Fruit fly (Drosophila melanogaster) whole organism, embryonic: ENCODE data around the gene bmm.

ENCODE experiments used
- Asciz ChIP-seq: fragments of 200-800 bp; sonication (Bioruptor generic); optimal IDR thresholded peaks from 2 replicates; lab custom pipeline; 2017; ENCODE audit warnings: missing biosample characterization, mild to moderate bottlenecking, missing genetic modification characterization, missing genetic modification reagents
- BtbVII ChIP-seq: fragments of 200-800 bp; sonication (Bioruptor generic); optimal IDR thresholded peaks from 3 replicates; lab custom pipeline; 2017; ENCODE audit warnings: missing biosample characterization, mild to moderate bottlenecking, missing genetic modification characterization
- CG10431 ChIP-seq: fragments of 200-800 bp; sonication (Bioruptor generic); optimal IDR thresholded peaks from 3 replicates; lab custom pipeline; 2018; ENCODE audit warnings: missing biosample characterization, mild to moderate bottlenecking, missing genetic modification characterization
- CG10462 ChIP-seq: fragments of 200-800 bp; sonication (Bioruptor generic); optimal IDR thresholded peaks from 2 replicates; lab custom pipeline; 2016; ENCODE audit warnings: missing biosample characterization, missing genetic modification characterization
- CG10543 ChIP-seq: fragments of 200-800 bp; sonication (Bioruptor generic); optimal IDR thresholded peaks from 3 replicates; lab custom pipeline; 2017; ENCODE audit warnings: missing biosample characterization, mild to moderate bottlenecking, missing genetic modification characterization, moderate library complexity
- CG10979 ChIP-seq: fragments of 200-800 bp; sonication (Bioruptor generic); optimal IDR thresholded peaks from 2 replicates; lab custom pipeline; 2018; ENCODE audit warnings: missing biosample characterization, mild to moderate bottlenecking, missing genetic modification characterization, moderate library complexity
- CG1233 ChIP-seq: fragments of 200-800 bp; sonication (Bioruptor generic); optimal IDR thresholded peaks from 4 replicates; lab custom pipeline; 2018; ENCODE audit warnings: missing biosample characterization, mild to moderate bottlenecking, missing genetic modification characterization
- CG12744 ChIP-seq: fragments of 200-800 bp; sonication (Bioruptor generic); optimal IDR thresholded peaks from 2 replicates; lab custom pipeline; 2016; ENCODE audit warnings: missing biosample characterization, missing genetic modification characterization
- CG13123 ChIP-seq: fragments of 200-800 bp; sonication (Bioruptor generic); optimal IDR thresholded peaks from 2 replicates; lab custom pipeline; 2016; ENCODE audit warnings: missing biosample characterization, missing genetic modification characterization
- CG14014 ChIP-seq: fragments of 200-800 bp; sonication (Bioruptor generic); IDR thresholded peaks from 2 replicates; pipeline ENCODE4 v1.3.6; 2022; ENCODE audit warnings: missing biosample characterization, missing genetic modification characterization
- CG1602 ChIP-seq: fragments of 200-800 bp; sonication (Bioruptor generic); optimal IDR thresholded peaks from 3 replicates; lab custom pipeline; 2016; ENCODE audit warnings: missing biosample characterization, missing genetic modification characterization
- CG17361 ChIP-seq: fragments of 200-800 bp; sonication (Bioruptor generic); IDR thresholded peaks from 3 replicates; pipeline ENCODE4 v1.3.6; 2022; ENCODE audit warnings: missing biosample characterization, missing genetic modification characterization
- CG17612 ChIP-seq: fragments of 200-800 bp; sonication (Bioruptor generic); IDR thresholded peaks from 2 replicates; pipeline ENCODE4 v1.3.6; 2022; ENCODE audit warnings: missing biosample characterization, missing genetic modification characterization
- CG17829 ChIP-seq: fragments of 200-800 bp; optimal IDR thresholded peaks from 2 replicates; lab custom pipeline; 2019; ENCODE audit warnings: missing biosample characterization, mild to moderate bottlenecking, missing genetic modification characterization, moderate library complexity
- CG1792 ChIP-seq: fragments of 200-800 bp; sonication (Bioruptor generic); optimal IDR thresholded peaks from 2 replicates; lab custom pipeline; 2016; ENCODE audit warnings: missing biosample characterization, missing genetic modification characterization
- CG30020 ChIP-seq: fragments of 200-800 bp; optimal IDR thresholded peaks from 2 replicates; lab custom pipeline; 2019; ENCODE audit warnings: missing biosample characterization, mild to moderate bottlenecking, missing genetic modification characterization, moderate library complexity
- CG8359 ChIP-seq: fragments of 200-800 bp; sonication (Bioruptor generic); optimal IDR thresholded peaks from 2 replicates; lab custom pipeline; 2017; ENCODE audit warnings: missing biosample characterization, mild to moderate bottlenecking, missing genetic modification characterization, borderline replicate concordance
- CG9609 ChIP-seq: fragments of 200-800 bp; sonication (Bioruptor generic); optimal IDR thresholded peaks from 3 replicates; lab custom pipeline; 2016; ENCODE audit warnings: missing biosample characterization, missing genetic modification characterization
- D19A ChIP-seq: fragments of 200-800 bp; optimal IDR thresholded peaks from 3 replicates; lab custom pipeline; 2019; ENCODE audit warnings: missing biosample characterization, mild to moderate bottlenecking, missing genetic modification characterization, moderate library complexity
- HHEX ChIP-seq: fragments of 200-800 bp; sonication (Bioruptor generic); optimal IDR thresholded peaks from 3 replicates; lab custom pipeline; 2017; ENCODE audit warnings: missing biosample characterization, mild to moderate bottlenecking, missing genetic modification characterization, missing genetic modification reagents
- HLH4C ChIP-seq: fragments of 200-800 bp; sonication (Bioruptor generic); IDR thresholded peaks from 3 replicates; pipeline ENCODE4 v1.3.6; 2022; ENCODE audit warnings: missing biosample characterization, missing genetic modification characterization; ENCODE audit not compliant: partially characterized antibody
- Lpt ChIP-seq: fragments of >200 bp; optimal IDR thresholded peaks from 2 replicates; lab custom pipeline; 2018; ENCODE audit warnings: missing biosample characterization, missing genetic modification characterization
- NC2α ChIP-seq: fragments of 200-800 bp; sonication (Bioruptor generic); optimal IDR thresholded peaks from 2 replicates; lab custom pipeline; 2016; ENCODE audit warnings: missing biosample characterization, missing genetic modification characterization
- Neu2 ChIP-seq: fragments of 200-800 bp; sonication (Bioruptor generic); optimal IDR thresholded peaks from 3 replicates; lab custom pipeline; 2016; ENCODE audit warnings: missing biosample characterization, missing genetic modification characterization, borderline replicate concordance
- Rx ChIP-seq: fragments of 200-800 bp; sonication (Bioruptor generic); IDR thresholded peaks from 2 replicates; pipeline ENCODE4 v1.3.6; 2022; ENCODE audit warnings: missing biosample characterization, missing genetic modification characterization
- Scr ChIP-seq: fragments of 200-800 bp; sonication (Bioruptor generic); IDR thresholded peaks from 2 replicates; pipeline ENCODE4 v1.3.6; 2022; ENCODE audit warnings: missing biosample characterization, missing genetic modification characterization; ENCODE audit not compliant: partially characterized antibody
- TFAM ChIP-seq: fragments of 200-800 bp; sonication (Bioruptor generic); optimal IDR thresholded peaks from 2 replicates; lab custom pipeline; 2017; ENCODE audit warnings: missing biosample characterization, missing genetic modification characterization, inconsistent platforms
- Taf1 ChIP-seq: fragments of 200-800 bp; sonication (Bioruptor generic); IDR thresholded peaks from 2 replicates; pipeline ENCODE4 v1.3.6; 2022; ENCODE audit warnings: missing biosample characterization, missing genetic modification characterization
- Tbp ChIP-seq: fragments of >200 bp; optimal IDR thresholded peaks from 2 replicates; lab custom pipeline; 2018; ENCODE audit warnings: missing biosample characterization, missing genetic modification characterization
- al ChIP-seq: fragments of 200-800 bp; sonication (Bioruptor generic); IDR thresholded peaks from 2 replicates; pipeline ENCODE4 v1.3.6; 2022; ENCODE audit warnings: missing biosample characterization, missing genetic modification characterization
- ap ChIP-seq: fragments of 200-800 bp; sonication (Bioruptor generic); IDR thresholded peaks from 2 replicates; pipeline ENCODE4 v1.3.6; 2022; ENCODE audit warnings: missing biosample characterization, missing genetic modification characterization
- ase ChIP-seq: fragments of 200-800 bp; sonication (Bioruptor generic); IDR thresholded peaks from 3 replicates; pipeline ENCODE4 v1.3.6; 2022; ENCODE audit warnings: missing biosample characterization, missing genetic modification characterization
- bigmax ChIP-seq: fragments of 200-800 bp; sonication (Bioruptor generic); optimal IDR thresholded peaks from 2 replicates; lab custom pipeline; 2018; ENCODE audit warnings: missing biosample characterization, mild to moderate bottlenecking, missing genetic modification characterization
- cad ChIP-seq: fragments of >200 bp; optimal IDR thresholded peaks from 2 replicates; lab custom pipeline; 2017; ENCODE audit warnings: missing biosample characterization, missing genetic modification characterization
- cas ChIP-seq: fragments of 200-800 bp; sonication (Bioruptor generic); IDR thresholded peaks from 2 replicates; pipeline ENCODE4 v1.3.6; 2022; ENCODE audit warnings: missing biosample characterization, missing genetic modification characterization
- chn ChIP-seq: fragments of 200-800 bp; sonication (Bioruptor generic); optimal IDR thresholded peaks from 2 replicates; lab custom pipeline; 2016; ENCODE audit warnings: missing biosample characterization, missing genetic modification characterization
- crol ChIP-seq: fragments of 200-800 bp; sonication (Bioruptor generic); IDR thresholded peaks from 2 replicates; pipeline ENCODE4 v1.3.6; 2022; ENCODE audit warnings: missing biosample characterization, missing genetic modification characterization
- dan ChIP-seq: fragments of 200-800 bp; sonication (Bioruptor generic); IDR thresholded peaks from 2 replicates; pipeline ENCODE4 v1.3.6; 2022; ENCODE audit warnings: missing biosample characterization, missing genetic modification characterization
- exex ChIP-seq: fragments of 200-800 bp; sonication (Bioruptor generic); optimal IDR thresholded peaks from 4 replicates; lab custom pipeline; 2018; ENCODE audit warnings: missing biosample characterization, mild to moderate bottlenecking, missing genetic modification characterization, moderate library complexity
- gem ChIP-seq: fragments of 200-800 bp; sonication (Bioruptor generic); optimal IDR thresholded peaks from 2 replicates; lab custom pipeline; 2019; ENCODE audit warnings: missing biosample characterization, mild to moderate bottlenecking, missing genetic modification characterization, moderate library complexity
- hbn ChIP-seq: fragments of 200-800 bp; sonication (Bioruptor generic); IDR thresholded peaks from 2 replicates; pipeline ENCODE4 v1.3.6; 2022; ENCODE audit warnings: missing biosample characterization, missing genetic modification characterization; ENCODE audit not compliant: partially characterized antibody
- pita ChIP-seq: fragments of 200-800 bp; sonication (Bioruptor generic); optimal IDR thresholded peaks from 2 replicates; lab custom pipeline; 2017; ENCODE audit warnings: missing biosample characterization, mild to moderate bottlenecking, missing genetic modification characterization
- prd ChIP-seq, 3 experiments: fragments of >200 bp in 2 of 3; fragments of 200-800 bp in 1 of 3; sonication (Bioruptor generic) in 1 of 3; optimal IDR thresholded peaks in 2 of 3; IDR thresholded peaks in 1 of 3; 2 replicates in 2 of 3; 3 replicates in 1 of 3; pipeline versions ENCODE4 v1.3.6 to Lab custom; 2017 to 2022; ENCODE audit warnings: missing biosample characterization in 1 of 3, missing genetic modification characterization in 1 of 3
- pum ChIP-seq: fragments of 200-800 bp; sonication (Bioruptor generic); optimal IDR thresholded peaks from 2 replicates; lab custom pipeline; 2016; ENCODE audit warnings: missing biosample characterization, missing genetic modification characterization
- row ChIP-seq: fragments of 200-800 bp; sonication (Bioruptor generic); IDR thresholded peaks from 3 replicates; pipeline ENCODE4 v1.3.6; 2022; ENCODE audit warnings: missing biosample characterization, missing genetic modification characterization
- schlank ChIP-seq: fragments of 200-800 bp; sonication (Bioruptor generic); optimal IDR thresholded peaks from 2 replicates; lab custom pipeline; 2018; ENCODE audit warnings: missing biosample characterization, mild to moderate bottlenecking, missing genetic modification characterization
- sima ChIP-seq: fragments of 200-800 bp; sonication (Bioruptor generic); optimal IDR thresholded peaks from 2 replicates; lab custom pipeline; 2016; ENCODE audit warnings: missing biosample characterization, missing genetic modification characterization
- ttk ChIP-seq: fragments of 200-800 bp; sonication (Bioruptor generic); IDR thresholded peaks from 2 replicates; pipeline ENCODE4 v2.1.2; 2022; ENCODE audit warnings: missing biosample characterization, missing genetic modification characterization
- unc-4 ChIP-seq: fragments of 200-800 bp; sonication (Bioruptor generic); IDR thresholded peaks from 2 replicates; pipeline ENCODE4 v1.3.6; 2022; ENCODE audit warnings: missing biosample characterization, missing genetic modification characterization; ENCODE audit not compliant: partially characterized antibody

bmm gene

dm6 chr3L:14786230-14786850 is at the start of gene bmm, which contains the start of gene Tdrd3 (continued):
- TF ChIP-seq CG14014 (GFP tag; lab: Robert Waterston, UW) (peak; percentile 77), CG9609 (GFP tag; lab: Kevin White, UChicago) (peak; percentile 55), Tbp (no peak), Rx (GFP tag; lab: Robert Waterston, UW) (peak; percentile 35; the same call in 1 of the 2 replicates), HLH4C (GFP tag; lab: Robert Waterston, UW) (peak; percentile 82), ap (GFP tag; lab: Robert Waterston, UW) (peak; percentile 29; the same call in 1 of the 2 replicates), chn (GFP tag; lab: Kevin White, UChicago) (peak; percentile 54), CG10431 (GFP tag; lab: Kevin White, UChicago) (peak; percentile 74), CG8359 (GFP tag; lab: Kevin White, UChicago) (no peak), CG1233 (peak; percentile 71), exex (tag; lab: Kevin White, UChicago) (peak; percentile 70), Asciz (GFP tag; lab: Kevin White, UChicago) (peak; percentile 63), CG1602 (peak; percentile 87), hbn (peak; percentile 93), CG1792 (GFP tag; lab: Kevin White, UChicago) (no peak), pita (GFP tag; lab: Kevin White, UChicago) (no peak), cad (no peak), Taf1 (GFP tag; lab: Robert Waterston, UW) (peak; percentile 55; the same call in 1 of the 2 replicates), unc-4 (GFP tag; lab: Robert Waterston, UW) (peak; percentile 82), CG10979 (tag; lab: Kevin White, UChicago) (peak; percentile 75), sima (GFP tag; lab: Kevin White, UChicago) (no peak), CG30020 (peak; percentile 89), gem (tag; lab: Kevin White, UChicago) (peak; percentile 91), TFAM (GFP tag; lab: Kevin White, UChicago) (no peak), al (GFP tag; lab: Robert Waterston, UW) (peak; percentile 60), ase (GFP tag; lab: Robert Waterston, UW) (peak; percentile 31; the same call in 2 of the 3 replicates), NC2α (GFP tag; lab: Kevin White, UChicago) (peak; percentile 30), schlank (tag; lab: Kevin White, UChicago) (peak; percentile 32), prd (optimal IDR thresholded peaks at IDR 0.05; lab: Kevin White, UChicago) (no peak), prd (GFP tag; IDR thresholded peaks at IDR 0.05; lab: Robert Waterston, UW) (peak; percentile 82; the same call in 2 of the 3 replicates), cas (GFP tag; lab: Robert Waterston, UW) (peak; percentile 45; the same call in 1 of the 2 replicates), bigmax (GFP tag; lab: Kevin White, UChicago) (no peak), HHEX (GFP tag; lab: Kevin White, UChicago) (peak; percentile 61), dan (GFP tag; lab: Robert Waterston, UW) (no peak), CG17829 (tag; lab: Kevin White, UChicago) (peak; percentile 87), D19A (peak; percentile 62), CG17612 (GFP tag; lab: Robert Waterston, UW) (peak; percentile 55), CG10543 (GFP tag; lab: Kevin White, UChicago) (peak; percentile 85), CG17361 (GFP tag; lab: Robert Waterston, UW) (peak; percentile 93), CG13123 (GFP tag; lab: Kevin White, UChicago) (peak; percentile 52), crol (GFP tag; lab: Robert Waterston, UW) (no peak; the same call in 1 of the 2 replicates), Scr (GFP tag; lab: Robert Waterston, UW) (peak; percentile 95), BtbVII (GFP tag; lab: Kevin White, UChicago) (no peak), Neu2 (GFP tag; lab: Kevin White, UChicago) (no peak), Lpt (GFP tag; lab: Kevin White, UChicago) (no peak), pum (GFP tag; lab: Kevin White, UChicago) (peak; percentile 46), ttk (peak; percentile 61; the same call in 1 of the 2 replicates), row (GFP tag; lab: Robert Waterston, UW) (peak; percentile 97), CG10462 (peak; percentile 64), CG12744 (GFP tag; lab: Kevin White, UChicago) (no peak)
